Fruit fly (Drosophila melanogaster) whole organism, embryonic: ENCODE measurements around the gene SIDL.

Experiments
- B-H2 ChIP-seq: fragments of 200-800 bp; sonication (Bioruptor generic); optimal IDR thresholded peaks from 2 replicates; lab custom pipeline; 2018; ENCODE audit warnings: missing biosample characterization, mild to moderate bottlenecking, missing genetic modification characterization
- Bgb ChIP-seq: fragments of 200-800 bp; sonication (Bioruptor generic); IDR thresholded peaks from 2 replicates; pipeline ENCODE4 v1.3.6; 2022; ENCODE audit warnings: missing biosample characterization, missing genetic modification characterization; ENCODE audit not compliant: partially characterized antibody
- CG10431 ChIP-seq: fragments of 200-800 bp; sonication (Bioruptor generic); optimal IDR thresholded peaks from 3 replicates; lab custom pipeline; 2018; ENCODE audit warnings: missing biosample characterization, mild to moderate bottlenecking, missing genetic modification characterization
- CG10543 ChIP-seq: fragments of 200-800 bp; sonication (Bioruptor generic); optimal IDR thresholded peaks from 3 replicates; lab custom pipeline; 2017; ENCODE audit warnings: missing biosample characterization, mild to moderate bottlenecking, missing genetic modification characterization, moderate library complexity
- CG10979 ChIP-seq: fragments of 200-800 bp; sonication (Bioruptor generic); optimal IDR thresholded peaks from 2 replicates; lab custom pipeline; 2018; ENCODE audit warnings: missing biosample characterization, mild to moderate bottlenecking, missing genetic modification characterization, moderate library complexity
- CG11085 ChIP-seq: fragments of 200-800 bp; sonication (Bioruptor generic); IDR thresholded peaks from 2 replicates; pipeline ENCODE4 v1.3.6; 2022; ENCODE audit warnings: missing biosample characterization, missing genetic modification characterization
- CG11247 ChIP-seq: fragments of 200-800 bp; sonication (Bioruptor generic); IDR thresholded peaks from 2 replicates; pipeline ENCODE4 v1.3.6; 2022; ENCODE audit warnings: missing biosample characterization, missing genetic modification characterization
- CG11695 ChIP-seq: fragments of 200-800 bp; sonication (Bioruptor generic); IDR thresholded peaks from 3 replicates; pipeline ENCODE4 v1.3.6; 2022; ENCODE audit warnings: missing biosample characterization, missing genetic modification characterization
- CG12219 ChIP-seq: fragments of 200-800 bp; sonication (Bioruptor generic); optimal IDR thresholded peaks from 3 replicates; lab custom pipeline; 2018; ENCODE audit warnings: missing biosample characterization, mild to moderate bottlenecking, missing genetic modification characterization
- CG14860 ChIP-seq: fragments of 200-800 bp; sonication (Bioruptor generic); IDR thresholded peaks from 3 replicates; pipeline ENCODE4 v1.3.6; 2022; ENCODE audit warnings: missing biosample characterization, missing genetic modification characterization; ENCODE audit not compliant: partially characterized antibody
- CG15269 ChIP-seq: fragments of 200-800 bp; sonication (Bioruptor generic); optimal IDR thresholded peaks from 2 replicates; lab custom pipeline; 2018; ENCODE audit warnings: missing biosample characterization, mild to moderate bottlenecking, missing genetic modification characterization, moderate library complexity
- CG17912 ChIP-seq: fragments of 200-800 bp; sonication (Bioruptor generic); optimal IDR thresholded peaks from 2 replicates; lab custom pipeline; 2018; ENCODE audit warnings: missing biosample characterization, mild to moderate bottlenecking, missing genetic modification characterization
- CG1832 ChIP-seq: fragments of 200-800 bp; sonication (Bioruptor generic); optimal IDR thresholded peaks from 2 replicates; lab custom pipeline; 2017; ENCODE audit warnings: missing biosample characterization, mild to moderate bottlenecking, missing genetic modification characterization, inconsistent platforms
- CG31224 ChIP-seq: fragments of 200-800 bp; sonication (Bioruptor generic); IDR thresholded peaks from 2 replicates; pipeline ENCODE4 v1.3.6; 2022; ENCODE audit warnings: missing biosample characterization, missing genetic modification characterization
- CG32772 ChIP-seq: fragments of 200-800 bp; sonication (Bioruptor generic); IDR thresholded peaks from 2 replicates; pipeline ENCODE4 v1.3.6; 2022; ENCODE audit warnings: missing biosample characterization, missing genetic modification characterization
- CG3407 ChIP-seq: fragments of 200-800 bp; sonication (Bioruptor generic); optimal IDR thresholded peaks from 2 replicates; lab custom pipeline; 2018; ENCODE audit warnings: missing biosample characterization, mild to moderate bottlenecking, missing genetic modification characterization
- CG34224 ChIP-seq: fragments of 200-800 bp; sonication (Bioruptor generic); IDR thresholded peaks from 3 replicates; pipeline ENCODE4 v1.3.6; 2022; ENCODE audit warnings: missing biosample characterization, missing genetic modification characterization; ENCODE audit not compliant: partially characterized antibody
- CG34376 ChIP-seq: fragments of 200-800 bp; sonication (Bioruptor generic); optimal IDR thresholded peaks from 2 replicates; lab custom pipeline; 2018; ENCODE audit warnings: missing biosample characterization, mild to moderate bottlenecking, missing genetic modification characterization
- CG3847 ChIP-seq: fragments of 200-800 bp; sonication (Bioruptor generic); IDR thresholded peaks from 2 replicates; pipeline ENCODE4 v1.3.6; 2022; ENCODE audit warnings: missing biosample characterization, missing genetic modification characterization
- CG4360 ChIP-seq: fragments of 200-800 bp; sonication (Bioruptor generic); IDR thresholded peaks from 2 replicates; pipeline ENCODE4 v1.3.6; 2022; ENCODE audit warnings: missing biosample characterization, missing genetic modification characterization
- CG6765 ChIP-seq: fragments of 200-800 bp; sonication (Bioruptor generic); optimal IDR thresholded peaks from 3 replicates; lab custom pipeline; 2017; ENCODE audit warnings: missing biosample characterization, mild to moderate bottlenecking, missing genetic modification characterization
- CG7357 ChIP-seq: fragments of 200-800 bp; sonication (Bioruptor generic); IDR thresholded peaks from 3 replicates; pipeline ENCODE4 v1.3.6; 2022; ENCODE audit warnings: missing biosample characterization, missing genetic modification characterization
- CG7987 ChIP-seq: fragments of 200-800 bp; sonication (Bioruptor generic); optimal IDR thresholded peaks from 2 replicates; lab custom pipeline; 2018; ENCODE audit warnings: missing biosample characterization, mild to moderate bottlenecking, missing genetic modification characterization, moderate library complexity
- CkIIα-i1 ChIP-seq: fragments of 200-800 bp; sonication (Bioruptor generic); IDR thresholded peaks from 2 replicates; pipeline ENCODE4 v1.3.6; 2022; ENCODE audit warnings: missing biosample characterization, missing genetic modification characterization
- D19A ChIP-seq: fragments of 200-800 bp; optimal IDR thresholded peaks from 3 replicates; lab custom pipeline; 2019; ENCODE audit warnings: missing biosample characterization, mild to moderate bottlenecking, missing genetic modification characterization, moderate library complexity
- GATAe ChIP-seq: fragments of 200-800 bp; sonication (Bioruptor generic); conservative IDR thresholded peaks from 2 replicates; pipeline ENCODE4 v1.3.6; 2022; ENCODE audit warnings: missing biosample characterization, missing genetic modification characterization
- HLH3B ChIP-seq: fragments of 200-800 bp; sonication (Bioruptor generic); IDR thresholded peaks from 2 replicates; pipeline ENCODE4 v1.3.6; 2022; ENCODE audit warnings: missing biosample characterization, missing genetic modification characterization
- Hey ChIP-seq: fragments of 200-800 bp; sonication (Bioruptor generic); optimal IDR thresholded peaks from 3 replicates; lab custom pipeline; 2018; ENCODE audit warnings: missing biosample characterization, mild to moderate bottlenecking, missing genetic modification characterization
- Hr39 ChIP-seq: fragments of >200 bp; optimal IDR thresholded peaks from 2 replicates; lab custom pipeline; 2017
- Hr78 ChIP-seq, 2 experiments: fragments of 200-800 bp in 1 of 2; fragments of >200 bp in 1 of 2; sonication (Bioruptor generic) in 1 of 2; optimal IDR thresholded peaks; 2 replicates each; lab custom pipeline; 2017 to 2019; ENCODE audit warnings: missing biosample characterization in 2 of 2, missing genetic modification characterization in 2 of 2, mild to moderate bottlenecking in 1 of 2, moderate library complexity in 1 of 2
- MTF-1 ChIP-seq: fragments of 200-800 bp; sonication (Bioruptor generic); optimal IDR thresholded peaks from 2 replicates; lab custom pipeline; 2018; ENCODE audit warnings: missing biosample characterization, mild to moderate bottlenecking, missing genetic modification characterization, borderline replicate concordance
- Max ChIP-seq: fragments of 200-800 bp; sonication (Bioruptor generic); optimal IDR thresholded peaks from 2 replicates; lab custom pipeline; 2016; ENCODE audit warnings: missing biosample characterization, mild to moderate bottlenecking, missing genetic modification characterization
- Meics ChIP-seq: fragments of 200-800 bp; sonication (Bioruptor generic); optimal IDR thresholded peaks from 2 replicates; lab custom pipeline; 2017; ENCODE audit warnings: missing biosample characterization, mild to moderate bottlenecking, missing genetic modification characterization
- Mes4 ChIP-seq: fragments of 200-800 bp; sonication (Bioruptor generic); optimal IDR thresholded peaks from 2 replicates; lab custom pipeline; 2016; ENCODE audit warnings: missing biosample characterization, missing genetic modification characterization
- Nf-YB ChIP-seq: fragments of 200-800 bp; sonication (Bioruptor generic); optimal IDR thresholded peaks from 3 replicates; lab custom pipeline; 2019; ENCODE audit warnings: missing biosample characterization, mild to moderate bottlenecking, missing genetic modification characterization, moderate library complexity
- Xbp1 ChIP-seq: fragments of 200-800 bp; sonication (Bioruptor generic); optimal IDR thresholded peaks from 3 replicates; lab custom pipeline; 2016; ENCODE audit warnings: missing biosample characterization, mild to moderate bottlenecking, missing genetic modification characterization
- crp ChIP-seq, 2 experiments: fragments of 200-800 bp; sonication (Bioruptor generic); optimal IDR thresholded peaks; 2 replicates in 1 of 2; 3 replicates in 1 of 2; lab custom pipeline; 2017; ENCODE audit warnings: missing biosample characterization in 2 of 2, missing genetic modification characterization in 2 of 2, mild to moderate bottlenecking in 1 of 2, moderate library complexity in 1 of 2
- dan ChIP-seq: fragments of 200-800 bp; sonication (Bioruptor generic); IDR thresholded peaks from 2 replicates; pipeline ENCODE4 v1.3.6; 2022; ENCODE audit warnings: missing biosample characterization, missing genetic modification characterization
- gt ChIP-seq: fragments of 200-800 bp; sonication (Bioruptor generic); IDR thresholded peaks from 2 replicates; pipeline ENCODE4 v1.3.6; 2022; ENCODE audit warnings: missing biosample characterization, missing genetic modification characterization
- insv ChIP-seq, 2 experiments: fragments of 200-800 bp; sonication (Bioruptor generic); optimal IDR thresholded peaks; 3 replicates each; lab custom pipeline; 2016 to 2018; ENCODE audit warnings: missing biosample characterization in 2 of 2, missing genetic modification characterization in 2 of 2
- luna ChIP-seq: fragments of 200-800 bp; sonication (Bioruptor generic); optimal IDR thresholded peaks from 2 replicates; lab custom pipeline; 2016; ENCODE audit warnings: missing biosample characterization, missing genetic modification characterization
- peb ChIP-seq: fragments of 200-800 bp; sonication (Bioruptor generic); IDR thresholded peaks from 2 replicates; pipeline ENCODE4 v1.3.6; 2022; ENCODE audit warnings: missing biosample characterization, missing genetic modification characterization
- rib ChIP-seq: fragments of 200-800 bp; sonication (Bioruptor generic); IDR thresholded peaks from 2 replicates; pipeline ENCODE4 v1.3.6; 2022; ENCODE audit warnings: missing biosample characterization, missing genetic modification characterization
- sens-2 ChIP-seq: fragments of 200-800 bp; sonication (Bioruptor generic); IDR thresholded peaks from 2 replicates; pipeline ENCODE4 v1.3.6; 2022; ENCODE audit warnings: missing biosample characterization, missing genetic modification characterization
- sima ChIP-seq: fragments of 200-800 bp; sonication (Bioruptor generic); optimal IDR thresholded peaks from 2 replicates; lab custom pipeline; 2016; ENCODE audit warnings: missing biosample characterization, missing genetic modification characterization
- slp2 ChIP-seq: fragments of 200-800 bp; sonication (Bioruptor generic); optimal IDR thresholded peaks from 2 replicates; lab custom pipeline; 2016; ENCODE audit warnings: missing biosample characterization, missing genetic modification characterization
- sug ChIP-seq: fragments of 200-800 bp; optimal IDR thresholded peaks from 2 replicates; lab custom pipeline; 2019; ENCODE audit warnings: missing biosample characterization, mild to moderate bottlenecking, missing genetic modification characterization, moderate library complexity
- vfl ChIP-seq: fragments of 200-800 bp; sonication (Bioruptor generic); optimal IDR thresholded peaks from 2 replicates; lab custom pipeline; 2016; ENCODE audit warnings: missing biosample characterization, missing genetic modification characterization
- z ChIP-seq: fragments of 200-800 bp; sonication (Bioruptor generic); IDR thresholded peaks from 3 replicates; pipeline ENCODE4 v1.3.6; 2022; ENCODE audit warnings: missing biosample characterization, missing genetic modification characterization

Gene SIDL

DNA sequence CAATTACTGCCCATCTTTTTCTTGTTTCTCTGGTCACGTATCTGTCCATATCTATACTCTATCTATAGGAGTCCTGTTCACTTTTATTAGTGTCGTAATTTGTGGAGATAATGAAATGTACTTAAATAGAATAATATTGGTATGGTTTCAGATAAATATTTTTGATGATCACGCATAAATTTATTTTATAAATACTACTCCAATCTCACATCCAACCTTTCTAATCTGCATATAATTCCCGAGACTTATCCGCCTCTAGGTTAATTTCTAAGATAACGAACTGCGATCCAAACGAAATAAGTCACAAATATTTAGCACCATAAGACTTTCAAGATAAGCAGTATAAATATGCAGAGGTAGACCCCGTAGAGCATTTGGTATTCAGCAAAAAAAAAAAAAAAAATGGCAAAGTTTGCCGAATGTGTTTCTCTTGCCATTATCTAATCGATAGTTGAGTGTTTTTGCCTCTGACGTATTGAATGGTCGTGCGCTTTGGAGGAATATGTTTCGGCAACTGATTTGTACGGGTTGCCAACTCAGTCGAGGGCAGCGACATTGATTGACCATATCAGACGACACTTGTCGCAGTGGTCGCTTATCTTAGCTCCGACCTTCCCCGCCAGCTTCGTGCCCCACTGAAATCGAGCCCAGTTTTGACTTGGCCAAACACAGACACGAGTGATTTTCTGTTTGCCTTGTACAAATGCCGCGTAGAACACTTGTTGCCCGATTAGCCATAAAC is 20.5 kb downstream of the SIDL start (continued):
- TF ChIP-seq B-H2 (GFP tag; lab: Kevin White, UChicago) = no peak
- TF ChIP-seq Nf-YB (GFP tag; lab: Kevin White, UChicago) = no peak
- 0 out of 2 replicates have a peak, but pooled peaks have one; percentile 8 for TF ChIP-seq Bgb (GFP tag; lab: Robert Waterston, UW)
- TF ChIP-seq CG14860 = no peak
- TF ChIP-seq D19A = peak; percentile 74
- peak; percentile 37 for TF ChIP-seq CG10543
- TF ChIP-seq CG15269 (tag; lab: Kevin White, UChicago) = no peak
- TF ChIP-seq CG11695 (GFP tag; lab: Robert Waterston, UW) = 0 out of 3 replicates have a peak, but pooled peaks have one; percentile 7
- no peak for TF ChIP-seq CG11247 (GFP tag; lab: Robert Waterston, UW)
- no peak for TF ChIP-seq CG12219 (GFP tag; lab: Kevin White, UChicago)
- TF ChIP-seq CG1832 (GFP tag; lab: Kevin White, UChicago) = no peak
- TF ChIP-seq GATAe (GFP tag; lab: Robert Waterston, UW) = peak; percentile 71
- no peak for TF ChIP-seq HLH3B (GFP tag; lab: Robert Waterston, UW)
- no peak for TF ChIP-seq peb (GFP tag; lab: Robert Waterston, UW)
- TF ChIP-seq luna (GFP tag; lab: Kevin White, UChicago) = no peak
- TF ChIP-seq CG11085 = no peak
- peak; percentile 4 for TF ChIP-seq CG6765
- TF ChIP-seq CG3847 (GFP tag; lab: Robert Waterston, UW) = no peak
- TF ChIP-seq CG31224 = peak; percentile 18; the same call in 1 of the 2 replicates
- TF ChIP-seq Hr39 = no peak
- no peak for TF ChIP-seq Xbp1 (GFP tag; lab: Kevin White, UChicago)
- no peak for TF ChIP-seq gt (GFP tag; lab: Robert Waterston, UW)
- TF ChIP-seq Hr78 (GFP tag; optimal IDR thresholded peaks at IDR 0.05; lab: Kevin White, UChicago) = peak in 1 of 2 experiments; percentile 17
- TF ChIP-seq sima = no peak
- peak; percentile 26 for TF ChIP-seq Hey (tag; lab: Kevin White, UChicago)
- TF ChIP-seq CkIIα-i1 (GFP tag; lab: Robert Waterston, UW) = no peak
- TF ChIP-seq slp2 (GFP tag; lab: Kevin White, UChicago) = no peak
- TF ChIP-seq crp (GFP tag; optimal IDR thresholded peaks at IDR 0.05; lab: Kevin White, UChicago) = no peak
- no peak for TF ChIP-seq CG3407 (GFP tag; lab: Kevin White, UChicago)
- no peak for TF ChIP-seq CG32772 (GFP tag; lab: Robert Waterston, UW)
- TF ChIP-seq CG10979 (tag; lab: Kevin White, UChicago) = no peak
- TF ChIP-seq Mes4 (GFP tag; lab: Kevin White, UChicago) = no peak
- no peak for TF ChIP-seq CG7357 (GFP tag; lab: Robert Waterston, UW)
- TF ChIP-seq insv (GFP tag; optimal IDR thresholded peaks at IDR 0.05; lab: Kevin White, UChicago) = no peak
- TF ChIP-seq vfl (GFP tag; lab: Kevin White, UChicago) = no peak
- TF ChIP-seq Meics (GFP tag; lab: Kevin White, UChicago) = no peak
- TF ChIP-seq sug (tag; lab: Kevin White, UChicago) = peak; percentile 90
- peak; percentile 65 for TF ChIP-seq CG34376 (GFP tag; lab: Kevin White, UChicago)
- peak; percentile 56; the same call in 1 of the 3 replicates for TF ChIP-seq z (GFP tag; lab: Robert Waterston, UW)
- TF ChIP-seq CG10431 (GFP tag; lab: Kevin White, UChicago) = no peak
- no peak for TF ChIP-seq Max (GFP tag; lab: Kevin White, UChicago)
- no peak for TF ChIP-seq sens-2
- TF ChIP-seq MTF-1 (GFP tag; lab: Kevin White, UChicago) = no peak
- peak; percentile 7 for TF ChIP-seq CG7987 (GFP tag; lab: Kevin White, UChicago)
- no peak for TF ChIP-seq CG34224
- TF ChIP-seq CG17912 (GFP tag; lab: Kevin White, UChicago) = no peak
- TF ChIP-seq rib (GFP tag; lab: Robert Waterston, UW) = peak; percentile 47; the same call in 1 of the 2 replicates
- no peak for TF ChIP-seq CG4360
- no peak for TF ChIP-seq dan (GFP tag; lab: Robert Waterston, UW)
